Fruit fly (Drosophila melanogaster): ENCODE data around the gene CG3847.

The CG3847 gene

dm6 chrX:6330369-6330949 is 16.4 kb upstream of the CG3847 start, which contains the start of gene CG42240 (continued):
- TF ChIP-seq MTF-1 (GFP tag; optimal IDR thresholded peaks at IDR 0.05; ENCODE audit: borderline replicate concordance) (peak; percentile 16), Lim3 (GFP tag; IDR thresholded peaks at IDR 0.05) (peak; percentile 46; the same call in 1 of the 2 replicates), CrebB (tag; optimal IDR thresholded peaks at IDR 0.05) (peak; percentile 80), Dll (GFP tag; IDR thresholded peaks at IDR 0.05; ENCODE audit: partially characterized antibody) (no peak), Deaf1 (tag; optimal IDR thresholded peaks at IDR 0.05) (peak; percentile 75), cas (GFP tag; IDR thresholded peaks at IDR 0.05) (no peak), Bteb2 (GFP tag; optimal IDR thresholded peaks at IDR 0.05) (peak; percentile 87), CG14965 (GFP tag; optimal IDR thresholded peaks at IDR 0.05; ENCODE audit: borderline replicate concordance) (no peak), CG2889 (GFP tag; IDR thresholded peaks at IDR 0.05) (peak; percentile 60; the same call in 1 of the 3 replicates), CG5953 (GFP tag; IDR thresholded peaks at IDR 0.05) (peak; percentile 54; the same call in 1 of the 2 replicates), CG17802 (tag; optimal IDR thresholded peaks at IDR 0.05) (peak; percentile 48), tx (GFP tag; optimal IDR thresholded peaks at IDR 0.05) (peak; percentile 56), sqz (GFP tag; optimal IDR thresholded peaks at IDR 0.05) (peak; percentile 87), CG13624 (GFP tag; optimal IDR thresholded peaks at IDR 0.05) (peak; percentile 63), trh (GFP tag; optimal IDR thresholded peaks at IDR 0.05) (peak; percentile 61), CG33213 (GFP tag; optimal IDR thresholded peaks at IDR 0.05) (peak; percentile 37), CG12769 (tag; optimal IDR thresholded peaks at IDR 0.05) (peak; percentile 82), CG10565 (GFP tag; optimal IDR thresholded peaks at IDR 0.05) (peak; percentile 27), gt (GFP tag; IDR thresholded peaks at IDR 0.05) (0 out of 2 replicates have a peak, but pooled peaks have one; percentile 23), CG3838 (GFP tag; optimal IDR thresholded peaks at IDR 0.05) (peak; percentile 52), ssp (GFP tag; IDR thresholded peaks at IDR 0.05) (peak; percentile 63), mld (GFP tag; IDR thresholded peaks at IDR 0.05; ENCODE audit: partially characterized antibody) (no peak), Blimp-1 (GFP tag; optimal IDR thresholded peaks at IDR 0.05) (peak; percentile 88)

dm6 chrX:6332988-6333719 is 13.7 kb upstream of the CG3847 start:
- peak; percentile 60 for TF ChIP-seq Med (GFP tag)
- peak; percentile 9 for TF ChIP-seq nmo (GFP tag; optimal IDR thresholded peaks at IDR 0.05)
- peak; percentile 22 for TF ChIP-seq Sox102F (GFP tag; optimal IDR thresholded peaks at IDR 0.05)
- TF ChIP-seq CG2678 (tag; optimal IDR thresholded peaks at IDR 0.05) = peak; percentile 6
- TF ChIP-seq Drgx (GFP tag; IDR thresholded peaks at IDR 0.05) = peak; percentile 42; the same call in 1 of the 2 replicates
- TF ChIP-seq phol (tag; optimal IDR thresholded peaks at IDR 0.05) = peak; percentile 2
- TF ChIP-seq CG7839 (tag; optimal IDR thresholded peaks at IDR 0.05) = no peak
- TF ChIP-seq CG3065 (GFP tag; optimal IDR thresholded peaks at IDR 0.05) = no peak
- peak; percentile 31 for TF ChIP-seq gem (tag; optimal IDR thresholded peaks at IDR 0.05)
- no peak for TF ChIP-seq crol (GFP tag; IDR thresholded peaks at IDR 0.05)
- TF ChIP-seq CG13424 (tag; optimal IDR thresholded peaks at IDR 0.05) = peak; percentile 26
- TF ChIP-seq HLH3B (GFP tag; IDR thresholded peaks at IDR 0.05) = no peak
- TF ChIP-seq Hr78 (GFP tag; optimal IDR thresholded peaks at IDR 0.05) = peak in 1 of 2 experiments; percentile 76
- TF ChIP-seq row (GFP tag; IDR thresholded peaks at IDR 0.05) = peak; percentile 39; the same call in 2 of the 3 replicates
- TF ChIP-seq CG4424 (GFP tag; optimal IDR thresholded peaks at IDR 0.05) = no peak
- 0 out of 3 replicates have a peak, but pooled peaks have one; percentile 16 for TF ChIP-seq dysf (GFP tag; IDR thresholded peaks at IDR 0.05)
- 0 out of 2 replicates have a peak, but pooled peaks have one; percentile 16 for TF ChIP-seq CG32772 (GFP tag; IDR thresholded peaks at IDR 0.05)
- TF ChIP-seq CoRest (tag; optimal IDR thresholded peaks at IDR 0.05) = no peak
- TF ChIP-seq dmrt99B (tag; optimal IDR thresholded peaks at IDR 0.05) = peak; percentile 28
- TF ChIP-seq Ssrp (tag; optimal IDR thresholded peaks at IDR 0.05) = peak; percentile 7
- peak in 1 of 2 experiments; percentile 26 for TF ChIP-seq Eip74EF (GFP tag; optimal IDR thresholded peaks at IDR 0.05)
- TF ChIP-seq sr (GFP tag; IDR thresholded peaks at IDR 0.05) = 0 out of 3 replicates have a peak, but pooled peaks have one; percentile 10
- peak; percentile 5 to 28 for TF ChIP-seq bsh (GFP tag; optimal IDR thresholded peaks at IDR 0.05)
- TF ChIP-seq sens (GFP tag) = peak; percentile 57
- TF ChIP-seq CG12769 (tag; optimal IDR thresholded peaks at IDR 0.05) = peak; percentile 6
